Worm (Caenorhabditis elegans): ENCODE results near the gene C05D12.4.
"Not testable (repeated sequence)": the region's sequence is repeated elsewhere in the genome, so short reads cannot be mapped to it uniquely, and the experiment has no call there.

C05D12.4 gene

ce11 chrII:11438417-11438816, 6.7 kb downstream of the C05D12.4 start, which contains the start of gene vha-6:
TSS of gene vha-6 (minus strand) at chrII:11438452.
- TF ChIP-seq ztf-23 (GFP tag; IDR thresholded peaks at IDR 0.05), result no peak
- no peak for TF ChIP-seq klf-2 (GFP tag; conservative IDR thresholded peaks at IDR 0.05)
- no peak for TF ChIP-seq ztf-29 (GFP tag; IDR thresholded peaks at IDR 0.05)
- no peak for TF ChIP-seq med-1 (GFP tag; optimal IDR thresholded peaks at IDR 0.05; ENCODE audit: insufficient read depth)
- no peak for TF ChIP-seq T22C8.4 (GFP tag; IDR thresholded peaks at IDR 0.05)
- no peak for TF ChIP-seq ref-1 (GFP tag; conservative IDR thresholded peaks at IDR 0.05)
- TF ChIP-seq flt-1 (GFP tag; IDR thresholded peaks at IDR 0.05), result no peak
- TF ChIP-seq tab-1 (GFP tag; IDR thresholded peaks at IDR 0.05), result no peak
- no peak for TF ChIP-seq cog-1 (tag; optimal IDR thresholded peaks at IDR 0.05)

- peak; percentile 16 for TF ChIP-seq cog-1 (tag; optimal IDR thresholded peaks at IDR 0.05)
- no peak for TF ChIP-seq klf-2 (GFP tag; conservative IDR thresholded peaks at IDR 0.05)
- TF ChIP-seq flt-1 (GFP tag; IDR thresholded peaks at IDR 0.05), result no peak
- no peak for TF ChIP-seq ref-1 (GFP tag; conservative IDR thresholded peaks at IDR 0.05)
- no peak for TF ChIP-seq tab-1 (GFP tag; IDR thresholded peaks at IDR 0.05)
- no peak for TF ChIP-seq T22C8.4 (GFP tag; IDR thresholded peaks at IDR 0.05)
- no peak for TF ChIP-seq ztf-23 (GFP tag; IDR thresholded peaks at IDR 0.05)
- no peak for TF ChIP-seq ztf-29 (GFP tag; IDR thresholded peaks at IDR 0.05)
Observed at ce11 chrII:11440265-11440664, 8.6 kb downstream of the C05D12.4 start, which contains the start of gene VW02B12L.2. TSS of gene VW02B12L.2 (minus strand) at chrII:11440329.

- not testable (repeated sequence) for TF ChIP-seq klf-2 (GFP tag; conservative IDR thresholded peaks at IDR 0.05); ztf-23 (GFP tag; IDR thresholded peaks at IDR 0.05); cog-1 (tag; optimal IDR thresholded peaks at IDR 0.05)
Observed at ce11 chrII:11442425-11442824, 10.7 kb downstream of the C05D12.4 start, which contains the start of gene ebp-2. TSS of gene ebp-2 (plus strand) at chrII:11442725.

- TF ChIP-seq T22C8.4 (GFP tag; IDR thresholded peaks at IDR 0.05) (no peak), cog-1 (tag; optimal IDR thresholded peaks at IDR 0.05) (no peak), klf-2 (GFP tag; conservative IDR thresholded peaks at IDR 0.05) (no peak), tab-1 (GFP tag; IDR thresholded peaks at IDR 0.05) (no peak), med-1 (GFP tag; optimal IDR thresholded peaks at IDR 0.05; ENCODE audit: insufficient read depth) (no peak), flt-1 (GFP tag; IDR thresholded peaks at IDR 0.05) (no peak), ref-1 (GFP tag; conservative IDR thresholded peaks at IDR 0.05) (no peak), ztf-23 (GFP tag; IDR thresholded peaks at IDR 0.05) (no peak), ztf-29 (GFP tag; IDR thresholded peaks at IDR 0.05) (no peak)
Observed at ce11 chrII:11443128-11443527, 11.4 kb downstream of the C05D12.4 start.

ce11 chrII:11443862-11444261, 12.2 kb downstream of the C05D12.4 start, which contains the start of gene adbp-1:
TSS of gene adbp-1 (plus strand) at chrII:11444162.
- TF ChIP-seq T22C8.4 (GFP tag; IDR thresholded peaks at IDR 0.05), result no peak
- TF ChIP-seq flt-1 (GFP tag; IDR thresholded peaks at IDR 0.05), result no peak
- TF ChIP-seq tab-1 (GFP tag; IDR thresholded peaks at IDR 0.05), result no peak
- TF ChIP-seq ref-1 (GFP tag; conservative IDR thresholded peaks at IDR 0.05), result no peak
- no peak for TF ChIP-seq ztf-29 (GFP tag; IDR thresholded peaks at IDR 0.05)
- no peak for TF ChIP-seq cog-1 (tag; optimal IDR thresholded peaks at IDR 0.05)
- no peak for TF ChIP-seq med-1 (GFP tag; optimal IDR thresholded peaks at IDR 0.05; ENCODE audit: insufficient read depth)
- TF ChIP-seq ztf-23 (GFP tag; IDR thresholded peaks at IDR 0.05), result no peak
- no peak for TF ChIP-seq klf-2 (GFP tag; conservative IDR thresholded peaks at IDR 0.05)

ce11 chrII:11444973-11445372, 13.3 kb downstream of the C05D12.4 start, which contains the start of gene W02B12.13:
TSS of gene W02B12.13 (plus strand) at chrII:11445273.
- TF ChIP-seq flt-1 (GFP tag; IDR thresholded peaks at IDR 0.05) (no peak), med-1 (GFP tag; optimal IDR thresholded peaks at IDR 0.05; ENCODE audit: insufficient read depth) (no peak), cog-1 (tag; optimal IDR thresholded peaks at IDR 0.05) (no peak), klf-2 (GFP tag; conservative IDR thresholded peaks at IDR 0.05) (no peak), ztf-29 (GFP tag; IDR thresholded peaks at IDR 0.05) (no peak), tab-1 (GFP tag; IDR thresholded peaks at IDR 0.05) (no peak), ref-1 (GFP tag; conservative IDR thresholded peaks at IDR 0.05) (no peak), ztf-23 (GFP tag; IDR thresholded peaks at IDR 0.05) (no peak), T22C8.4 (GFP tag; IDR thresholded peaks at IDR 0.05) (no peak)

ce11 chrII:11448753-11449152, 17.1 kb downstream of the C05D12.4 start, which contains the start of gene W02B12.1:
TSS of gene W02B12.1 (plus strand) at chrII:11449021.
- no peak for TF ChIP-seq flt-1 (GFP tag; IDR thresholded peaks at IDR 0.05)
- TF ChIP-seq ztf-23 (GFP tag; IDR thresholded peaks at IDR 0.05), result no peak
- no peak for TF ChIP-seq T22C8.4 (GFP tag; IDR thresholded peaks at IDR 0.05)
- no peak for TF ChIP-seq med-1 (GFP tag; optimal IDR thresholded peaks at IDR 0.05; ENCODE audit: insufficient read depth)
- TF ChIP-seq ztf-29 (GFP tag; IDR thresholded peaks at IDR 0.05), result no peak

ce11 chrII:11450882-11451281, 19.2 kb downstream of the C05D12.4 start:
- TF ChIP-seq ztf-23 (GFP tag; IDR thresholded peaks at IDR 0.05) (no peak), ztf-29 (GFP tag; IDR thresholded peaks at IDR 0.05) (no peak), tab-1 (GFP tag; IDR thresholded peaks at IDR 0.05) (no peak), klf-2 (GFP tag; conservative IDR thresholded peaks at IDR 0.05) (no peak), med-1 (GFP tag; optimal IDR thresholded peaks at IDR 0.05; ENCODE audit: insufficient read depth) (no peak), T22C8.4 (GFP tag; IDR thresholded peaks at IDR 0.05) (no peak), cog-1 (tag; optimal IDR thresholded peaks at IDR 0.05) (no peak), ref-1 (GFP tag; conservative IDR thresholded peaks at IDR 0.05) (no peak), flt-1 (GFP tag; IDR thresholded peaks at IDR 0.05) (no peak)

- no peak for TF ChIP-seq tab-1 (GFP tag; IDR thresholded peaks at IDR 0.05)
Observed at ce11 chrII:11451738-11452137, 20.1 kb downstream of the C05D12.4 start.

- TF ChIP-seq ztf-23 (GFP tag; IDR thresholded peaks at IDR 0.05) (no peak), flt-1 (GFP tag; IDR thresholded peaks at IDR 0.05) (no peak), ztf-29 (GFP tag; IDR thresholded peaks at IDR 0.05) (no peak), ref-1 (GFP tag; conservative IDR thresholded peaks at IDR 0.05) (no peak), tab-1 (GFP tag; IDR thresholded peaks at IDR 0.05) (no peak), T22C8.4 (GFP tag; IDR thresholded peaks at IDR 0.05) (no peak), med-1 (GFP tag; optimal IDR thresholded peaks at IDR 0.05; ENCODE audit: insufficient read depth) (no peak), klf-2 (GFP tag; conservative IDR thresholded peaks at IDR 0.05) (no peak), cog-1 (tag; optimal IDR thresholded peaks at IDR 0.05) (no peak)
Observed at ce11 chrII:11452498-11453005, 20.9 kb downstream of the C05D12.4 start, which contains the start of gene rsp-2. TSS of gene rsp-2 (minus strand) at chrII:11452955.

Data from whole organism, midembryonic.